Fruit fly (Drosophila melanogaster) Kc167 (cell line): ENCODE data around the gene BobA.

Experiments used
- Myc ChIP-seq: fragments of >200 bp; optimal IDR thresholded peaks from 2 replicates; lab custom pipeline; 2017; ENCODE audit warnings: missing external identifiers
- Sin3A ChIP-seq: fragments of >200 bp; optimal IDR thresholded peaks from 2 replicates; lab custom pipeline; 2018; ENCODE audit warnings: missing external identifiers
- h ChIP-seq: fragments of >200 bp; optimal IDR thresholded peaks from 3 replicates; lab custom pipeline; 2018; ENCODE audit warnings: missing external identifiers
- insv ChIP-seq: fragments of >200 bp; optimal IDR thresholded peaks from 3 replicates; lab custom pipeline; 2018; ENCODE audit warnings: missing external identifiers
- psq ChIP-seq: fragments of >200 bp; optimal IDR thresholded peaks from 2 replicates; lab custom pipeline; 2017; ENCODE audit warnings: missing external identifiers
- ttk ChIP-seq: sonication (Bioruptor generic); optimal IDR thresholded peaks from 2 replicates; lab custom pipeline; 2017; ENCODE audit warnings: missing external identifiers

Gene BobA

dm6 chr3L:14978496-14978894 lies 32.6 kb upstream of the BobA start:
- TF ChIP-seq ttk, result no peak
- TF ChIP-seq insv (lab: Kevin White, UChicago), result no peak
- TF ChIP-seq h (lab: Kevin White, UChicago), result no peak

dm6 chr3L:14977536-14978495 lies 31.9 kb upstream of the BobA start:
- TF ChIP-seq h (lab: Kevin White, UChicago) (no peak), psq (lab: Kevin White, UChicago) (no peak), Myc (lab: Kevin White, UChicago) (no peak), Sin3A (no peak), insv (lab: Kevin White, UChicago) (no peak), ttk (no peak)

- no peak for TF ChIP-seq Sin3A
- TF ChIP-seq Myc (lab: Kevin White, UChicago), result no peak
- no peak for TF ChIP-seq ttk
- TF ChIP-seq h (lab: Kevin White, UChicago), result no peak
- no peak for TF ChIP-seq insv (lab: Kevin White, UChicago)
- no peak for TF ChIP-seq psq (lab: Kevin White, UChicago)
These were observed 30.1 kb upstream of the BobA start for dm6 chr3L:14976026-14976425.

- TF ChIP-seq ttk (no peak), psq (lab: Kevin White, UChicago) (no peak), h (lab: Kevin White, UChicago) (no peak), Myc (lab: Kevin White, UChicago) (no peak), insv (lab: Kevin White, UChicago) (no peak), Sin3A (no peak)
These were observed 29.0 kb upstream of the BobA start for dm6 chr3L:14974952-14975351.

- TF ChIP-seq Myc (lab: Kevin White, UChicago), result no peak
- TF ChIP-seq insv (lab: Kevin White, UChicago), result no peak
- TF ChIP-seq h (lab: Kevin White, UChicago), result no peak
- no peak for TF ChIP-seq Sin3A
- TF ChIP-seq psq (lab: Kevin White, UChicago), result no peak
These were observed 28.6 kb upstream of the BobA start, which contains the start of gene Ocho for dm6 chr3L:14974513-14974912. TSS of gene Ocho (plus strand) at chr3L:14974848.

- TF ChIP-seq Myc (lab: Kevin White, UChicago) (no peak), Sin3A (no peak), ttk (no peak), h (lab: Kevin White, UChicago) (no peak), insv (lab: Kevin White, UChicago) (no peak), psq (lab: Kevin White, UChicago) (no peak)
These were observed 27.3 kb upstream of the BobA start for dm6 chr3L:14973251-14973625.

- TF ChIP-seq ttk (no peak), h (lab: Kevin White, UChicago) (no peak), Sin3A (no peak), Myc (lab: Kevin White, UChicago) (no peak), insv (lab: Kevin White, UChicago) (no peak), psq (lab: Kevin White, UChicago) (no peak)
These were observed 26.8 kb upstream of the BobA start, which contains the start of gene Brd for dm6 chr3L:14972625-14973250. TSS of gene Brd (plus strand) at chr3L:14972667.

- TF ChIP-seq h (lab: Kevin White, UChicago) (no peak), insv (lab: Kevin White, UChicago) (no peak), Myc (lab: Kevin White, UChicago) (no peak), ttk (no peak), psq (lab: Kevin White, UChicago) (no peak), Sin3A (no peak)
These were observed 26.1 kb upstream of the BobA start for dm6 chr3L:14971893-14972624.

- TF ChIP-seq insv (lab: Kevin White, UChicago), result no peak
- no peak for TF ChIP-seq psq (lab: Kevin White, UChicago)
- no peak for TF ChIP-seq Myc (lab: Kevin White, UChicago)
- TF ChIP-seq h (lab: Kevin White, UChicago), result no peak
- TF ChIP-seq Sin3A, result no peak
- no peak for TF ChIP-seq ttk
These were observed 24.3 kb upstream of the BobA start for dm6 chr3L:14970213-14970612.

- TF ChIP-seq Sin3A (no peak), ttk (no peak), psq (lab: Kevin White, UChicago) (no peak), Myc (lab: Kevin White, UChicago) (no peak), h (lab: Kevin White, UChicago) (no peak), insv (lab: Kevin White, UChicago) (no peak)
These were observed 23.2 kb upstream of the BobA start, which contains the start of gene Tom for dm6 chr3L:14969171-14969570. TSS of gene Tom (plus strand) at chr3L:14969344.

- TF ChIP-seq psq (lab: Kevin White, UChicago) (no peak), h (lab: Kevin White, UChicago) (no peak), Sin3A (no peak), insv (lab: Kevin White, UChicago) (no peak), Myc (lab: Kevin White, UChicago) (no peak), ttk (no peak)
These were observed 22.6 kb upstream of the BobA start for dm6 chr3L:14968553-14968952.
